Worm (Caenorhabditis elegans): Measurements from ENCODE around the gene R13A1.5.

ce11 chrIV:7216210-7216609 is 24.6 kb upstream of the R13A1.5 start:
- no peak for TF ChIP-seq lsy-2 (tag; optimal IDR thresholded peaks at IDR 0.05)
- TF ChIP-seq nhr-77 (tag; optimal IDR thresholded peaks at IDR 0.05), result no peak
- TF ChIP-seq unc-62 (GFP tag; optimal IDR thresholded peaks at IDR 0.05), result no peak
- TF ChIP-seq elt-1 (tag; optimal IDR thresholded peaks at IDR 0.05), result no peak

Measured in whole organism, L2 larva.